Worm (Caenorhabditis elegans) whole organism, midembryonic: ENCODE results near the gene Y102E9.3.

Experiments
- T22C8.4 ChIP-seq: fragments of 200-800 bp; sonication (Bioruptor generic); IDR thresholded peaks from 2 replicates; pipeline ENCODE4 v1.3.6; 2022; ENCODE audit warnings: missing genetic modification characterization, missing compliant biosample characterization
- flt-1 ChIP-seq: fragments of 200-800 bp; sonication (Bioruptor generic); IDR thresholded peaks from 2 replicates; pipeline ENCODE4 v1.3.6; 2022; ENCODE audit warnings: missing genetic modification characterization, missing compliant biosample characterization
- klf-2 ChIP-seq: fragments of 200-800 bp; sonication (Bioruptor generic); conservative IDR thresholded peaks from 2 replicates; pipeline ENCODE4 v1.3.6; 2022; ENCODE audit warnings: missing genetic modification reagents, missing genetic modification characterization, missing compliant biosample characterization
- med-1 ChIP-seq: sonication (generic microtip); optimal IDR thresholded peaks from 2 replicates; lab custom pipeline; 2017; ENCODE audit warnings: missing genetic modification characterization, mild to moderate bottlenecking, missing compliant biosample characterization, antibody characterized with exemption, missing genetic modification reagents; ENCODE audit not compliant: insufficient read depth
- ref-1 ChIP-seq: fragments of 200-800 bp; sonication (Bioruptor generic); conservative IDR thresholded peaks from 2 replicates; pipeline ENCODE4 v1.3.6; 2022; ENCODE audit warnings: missing genetic modification reagents, missing genetic modification characterization, missing compliant biosample characterization

DNA sequence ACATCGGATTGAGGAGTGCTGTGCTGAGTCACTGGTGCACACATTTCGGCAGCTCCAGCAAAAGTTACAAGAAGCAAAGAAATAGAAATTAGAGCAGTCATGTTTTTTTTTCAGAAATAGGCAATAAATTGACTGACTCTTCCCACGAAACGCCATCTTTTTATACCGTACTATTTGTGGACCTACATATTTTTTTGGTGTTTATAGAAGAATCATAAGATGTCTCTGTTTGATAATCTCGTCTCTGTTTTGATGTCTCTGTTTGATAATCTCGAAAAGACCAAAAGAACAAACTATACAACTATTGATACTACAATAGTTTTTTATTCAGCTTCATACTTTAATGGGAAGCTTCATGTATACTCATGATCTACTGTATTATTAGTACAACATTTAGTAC lies at the start of gene Y102E9.3:
- TF ChIP-seq ref-1 (GFP tag; lab: Robert Waterston, UW) = no peak
- TF ChIP-seq flt-1 (GFP tag; lab: Robert Waterston, UW) = no peak
- no peak for TF ChIP-seq T22C8.4
- no peak for TF ChIP-seq klf-2
- TF ChIP-seq med-1 (GFP tag; lab: Kevin White, UChicago) = no peak
